Worm (Caenorhabditis elegans) whole organism, L2 larva: ENCODE results near the gene K06A9.1.

ENCODE experiments used
- C34F6.9 ChIP-seq: fragments of 150-350 bp; optimal IDR thresholded peaks from 2 replicates; lab custom pipeline; 2014; ENCODE audit warnings: missing biosample characterization, missing genetic modification characterization
- F13H6.1 ChIP-seq: sonication (generic microtip); optimal IDR thresholded peaks from 2 replicates; lab custom pipeline; 2016; ENCODE audit warnings: missing genetic modification characterization, missing compliant biosample characterization
- R02D3.7 ChIP-seq: fragments of 150-350 bp; optimal IDR thresholded peaks from 2 replicates; lab custom pipeline; 2014; ENCODE audit warnings: missing biosample characterization, missing genetic modification characterization
- Y55F3AM.14 ChIP-seq: fragments of 200-800 bp; sonication (Bioruptor generic); optimal IDR thresholded peaks from 2 replicates; lab custom pipeline; 2018; ENCODE audit warnings: mild to moderate bottlenecking, missing genetic modification characterization, missing compliant biosample characterization
- ZK546.5 ChIP-seq: sonication (generic microtip); optimal IDR thresholded peaks from 2 replicates; lab custom pipeline; 2017; ENCODE audit warnings: missing biosample characterization, missing genetic modification characterization
- aly-2 ChIP-seq: fragments of 150-350 bp; optimal IDR thresholded peaks from 2 replicates; lab custom pipeline; 2014; ENCODE audit warnings: missing biosample characterization, missing genetic modification characterization
- ama-1 ChIP-seq: fragments of 150-350 bp; optimal IDR thresholded peaks from 2 replicates; lab custom pipeline; 2018; ENCODE audit warnings: inconsistent platforms
- blmp-1 ChIP-seq: sonication (generic microtip); optimal IDR thresholded peaks from 2 replicates; lab custom pipeline; 2017; ENCODE audit warnings: missing genetic modification characterization, mild to moderate bottlenecking, missing compliant biosample characterization, antibody characterized with exemption, moderate library complexity; ENCODE audit not compliant: insufficient read depth
- ceh-82 ChIP-seq: fragments of 150-350 bp; optimal IDR thresholded peaks from 2 replicates; lab custom pipeline; 2014; ENCODE audit warnings: missing biosample characterization, missing genetic modification characterization
- crh-2 ChIP-seq: sonication (generic microtip); optimal IDR thresholded peaks from 2 replicates; lab custom pipeline; 2017; ENCODE audit warnings: missing biosample characterization, missing genetic modification characterization
- elt-1 ChIP-seq: fragments of 150-350 bp; optimal IDR thresholded peaks from 2 replicates; lab custom pipeline; 2014; ENCODE audit warnings: missing biosample characterization, missing genetic modification characterization
- elt-3 ChIP-seq: sonication (generic microtip); optimal IDR thresholded peaks from 2 replicates; lab custom pipeline; 2017; ENCODE audit warnings: missing biosample characterization, missing genetic modification characterization
- fos-1 ChIP-seq: fragments of 150-350 bp; optimal IDR thresholded peaks from 2 replicates; lab custom pipeline; 2014; ENCODE audit warnings: missing biosample characterization, missing genetic modification characterization
- gmeb-1 ChIP-seq: fragments of 150-350 bp; optimal IDR thresholded peaks from 2 replicates; lab custom pipeline; 2014; ENCODE audit warnings: missing biosample characterization, missing genetic modification characterization
- lin-11 ChIP-seq: fragments of 150-350 bp; sonication (generic microtip); optimal IDR thresholded peaks from 2 replicates; lab custom pipeline; 2014; ENCODE audit warnings: missing biosample characterization, missing genetic modification characterization, inconsistent platforms, mixed read lengths
- lin-13 ChIP-seq: fragments of 150-350 bp; optimal IDR thresholded peaks from 2 replicates; lab custom pipeline; 2014; ENCODE audit warnings: missing biosample characterization, missing genetic modification reagents, missing genetic modification characterization
- lin-39 ChIP-seq: fragments of 150-350 bp; optimal IDR thresholded peaks from 2 replicates; lab custom pipeline; 2014; ENCODE audit warnings: missing biosample characterization, missing genetic modification reagents, missing genetic modification characterization
- mab-5 ChIP-seq: fragments of 150-350 bp; optimal IDR thresholded peaks from 2 replicates; lab custom pipeline; 2014; ENCODE audit warnings: missing biosample characterization, missing genetic modification characterization
- mdl-1 ChIP-seq, 2 experiments: fragments of 150-350 bp in 1 of 2; sonication (generic microtip) in 1 of 2; optimal IDR thresholded peaks; 2 replicates each; lab custom pipeline; 2017; ENCODE audit warnings: missing biosample characterization in 2 of 2, missing genetic modification characterization in 2 of 2
- nhr-12 ChIP-seq: fragments of 150-350 bp; optimal IDR thresholded peaks from 2 replicates; lab custom pipeline; 2014; ENCODE audit warnings: missing biosample characterization, missing genetic modification characterization
- nhr-129 ChIP-seq: fragments of 150-350 bp; optimal IDR thresholded peaks from 2 replicates; lab custom pipeline; 2014; ENCODE audit warnings: missing biosample characterization, missing genetic modification characterization
- nhr-21 ChIP-seq: fragments of 150-350 bp; optimal IDR thresholded peaks from 2 replicates; lab custom pipeline; 2014; ENCODE audit warnings: missing biosample characterization, missing genetic modification characterization
- nhr-23 ChIP-seq: fragments of 150-350 bp; optimal IDR thresholded peaks from 2 replicates; lab custom pipeline; 2014; ENCODE audit warnings: missing biosample characterization, missing genetic modification reagents, missing genetic modification characterization
- nhr-237 ChIP-seq: fragments of 150-350 bp; optimal IDR thresholded peaks from 2 replicates; lab custom pipeline; 2014; ENCODE audit warnings: missing biosample characterization, missing genetic modification characterization
- nhr-77 ChIP-seq: fragments of 150-350 bp; optimal IDR thresholded peaks from 2 replicates; lab custom pipeline; 2014; ENCODE audit warnings: missing biosample characterization, missing genetic modification characterization
- peb-1 ChIP-seq: fragments of 150-350 bp; optimal IDR thresholded peaks from 2 replicates; lab custom pipeline; 2014; ENCODE audit warnings: missing biosample characterization, missing genetic modification characterization
- sem-4 ChIP-seq: fragments of 150-350 bp; optimal IDR thresholded peaks from 2 replicates; lab custom pipeline; 2014; ENCODE audit warnings: missing biosample characterization, missing genetic modification reagents, missing genetic modification characterization
- sma-3 ChIP-seq: sonication (generic microtip); optimal IDR thresholded peaks from 2 replicates; lab custom pipeline; 2016; ENCODE audit warnings: missing genetic modification reagents, missing genetic modification characterization, missing compliant biosample characterization
- sma-9 ChIP-seq, 2 experiments: fragments of 150-350 bp in 1 of 2; sonication (generic microtip) in 1 of 2; optimal IDR thresholded peaks; 2 replicates each; lab custom pipeline; 2014 to 2016; ENCODE audit warnings: missing genetic modification characterization in 2 of 2, mild to moderate bottlenecking in 1 of 2, missing biosample characterization in 1 of 2, missing compliant biosample characterization in 1 of 2, missing genetic modification reagents in 1 of 2, moderate library complexity in 1 of 2
- snpc-4 ChIP-seq: fragments of 150-350 bp; optimal IDR thresholded peaks from 2 replicates; lab custom pipeline; 2014; ENCODE audit warnings: missing biosample characterization, missing genetic modification characterization
- unc-55 ChIP-seq: fragments of 150-350 bp; sonication (generic microtip); optimal IDR thresholded peaks from 3 replicates; lab custom pipeline; 2014; ENCODE audit warnings: missing biosample characterization, missing genetic modification reagents, missing genetic modification characterization

K06A9.1 gene

DNA sequence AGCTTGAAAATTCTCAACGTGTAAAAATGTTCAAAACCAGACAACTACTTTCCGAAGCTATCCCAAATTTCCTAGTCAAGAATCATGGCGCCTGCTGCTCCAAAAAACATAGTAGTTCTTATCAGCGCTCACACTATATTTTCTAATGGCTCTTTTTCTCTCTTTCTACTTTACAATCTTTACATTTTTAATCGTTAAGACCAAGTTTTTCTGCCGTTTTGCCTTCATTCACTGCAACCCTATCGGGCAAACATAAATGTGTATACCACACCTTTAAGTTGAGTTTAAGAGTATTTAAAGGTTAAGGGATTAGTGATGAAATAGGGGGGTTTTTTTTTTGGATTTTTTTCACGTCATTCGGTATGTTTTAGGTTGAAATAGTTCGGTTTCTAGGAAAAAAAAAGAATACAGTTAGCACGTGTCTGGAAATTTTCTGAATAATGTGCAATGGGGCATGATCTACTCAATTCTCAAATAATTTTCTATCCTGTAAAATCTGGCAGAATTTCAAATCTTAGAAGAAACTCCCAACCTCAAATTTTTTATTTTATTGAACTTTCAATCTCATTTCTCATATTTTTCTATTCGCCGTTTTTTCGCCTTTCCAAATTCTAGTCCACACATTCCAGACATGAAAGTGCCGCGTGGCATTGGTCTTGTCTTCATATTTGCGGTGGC, at the start of gene K06A9.1:
Gene K06A9.1, plus strand, starts transcription at position 628 of the 678 bp plus-strand sequence.
- TF ChIP-seq sma-9 (GFP tag; optimal IDR thresholded peaks at IDR 0.05; lab: Kevin White, UChicago) (peak; percentile 21), sma-9 (tag; optimal IDR thresholded peaks at IDR 0.05; lab: Kevin White, UChicago) (no peak), lin-13 (GFP tag; lab: Kevin White, UChicago) (no peak), fos-1 (tag; lab: Kevin White, UChicago) (peak; percentile 55)
- TF ChIP-seq, all 48 proteins: peak for 2

DNA sequence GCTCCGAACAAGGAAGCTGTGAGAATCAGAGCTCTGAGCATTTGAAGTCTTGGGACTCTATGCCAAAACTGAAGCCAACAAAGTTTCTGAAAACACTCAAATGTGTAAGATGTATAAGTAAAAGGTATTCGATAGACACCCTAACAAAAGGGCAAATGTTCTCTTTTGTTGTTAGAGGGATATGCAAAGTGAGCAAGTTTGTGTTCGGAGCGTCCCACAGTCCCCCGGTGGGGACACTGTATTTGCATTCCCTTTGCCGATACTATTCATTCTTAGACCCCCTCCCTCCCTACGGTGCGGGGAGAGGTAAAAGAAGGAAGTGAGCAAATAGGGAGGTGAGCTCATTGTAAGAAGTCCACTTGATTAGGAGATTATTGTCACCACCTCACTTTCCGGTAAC, 49.7 kb upstream of the K06A9.1 start, which contains the start of gene F09E10.6:
Gene F09E10.6, minus strand, starts transcription at position 101 of the 400 bp plus-strand sequence.
- TF ChIP-seq mdl-1 (tag; optimal IDR thresholded peaks at IDR 0.05; lab: Kevin White, UChicago) (no peak), Y55F3AM.14 (GFP tag; lab: Kevin White, UChicago) (no peak), crh-2 (tag; lab: Kevin White, UChicago) (no peak), sem-4 (tag; lab: Kevin White, UChicago) (no peak), unc-55 (GFP tag; lab: Kevin White, UChicago) (no peak), ZK546.5 (no peak), peb-1 (no peak), nhr-12 (no peak), lin-11 (tag; lab: Kevin White, UChicago) (no peak), C34F6.9 (tag; lab: Kevin White, UChicago) (no peak), fos-1 (tag; lab: Kevin White, UChicago) (no peak), lin-39 (tag; lab: Kevin White, UChicago) (no peak), elt-1 (tag; lab: Kevin White, UChicago) (no peak), mab-5 (tag; lab: Kevin White, UChicago) (no peak), ama-1 (lab: Kevin White, UChicago) (no peak)
- TF ChIP-seq, all 48 proteins: peak for 0

DNA sequence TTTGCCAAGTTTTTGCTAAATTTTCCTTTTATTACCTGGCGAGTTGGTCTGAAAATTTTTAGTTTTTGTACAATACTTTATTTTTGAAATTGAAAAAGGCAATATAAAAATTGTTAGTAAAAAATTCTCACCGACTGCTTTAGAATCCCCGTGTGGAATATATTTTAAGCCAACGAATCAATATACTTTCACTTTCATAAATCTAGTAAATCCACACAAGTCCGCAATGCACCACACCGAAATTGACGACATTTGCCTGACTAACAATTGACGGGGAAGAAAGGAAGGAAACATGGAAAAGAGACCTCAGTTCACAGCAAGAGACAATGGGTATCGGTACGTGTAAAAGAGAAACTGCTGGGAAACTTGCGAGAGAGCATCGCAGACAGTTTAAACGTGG, 47.8 kb upstream of the K06A9.1 start:
- TF ChIP-seq nhr-129 (peak; percentile 45), nhr-21 (tag; lab: Kevin White, UChicago) (no peak)

DNA sequence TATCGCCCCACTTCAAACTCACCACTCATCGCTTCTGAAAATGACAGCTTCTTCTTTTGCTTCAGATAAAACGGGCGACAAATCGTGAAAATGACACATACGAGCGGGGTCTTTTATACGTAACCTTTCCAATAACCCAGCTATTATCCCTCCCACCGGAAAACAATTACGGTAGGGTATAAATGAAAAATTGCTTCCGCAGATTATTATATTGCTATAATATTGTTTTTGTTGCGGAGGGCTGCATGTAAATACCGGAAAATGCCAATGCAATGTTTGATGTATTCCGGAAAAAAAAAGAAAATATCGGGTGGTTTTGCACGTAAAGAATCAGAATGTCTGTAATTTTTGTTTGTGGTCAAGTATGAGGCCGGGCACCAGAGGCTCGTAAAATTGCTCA, 45.6 kb upstream of the K06A9.1 start, which contains the start of gene F09E10.7:
Gene F09E10.7, minus strand, starts transcription at position 101 of the 400 bp plus-strand sequence.
- TF ChIP-seq ZK546.5 (no peak), unc-55 (GFP tag; lab: Kevin White, UChicago) (no peak), mdl-1 (tag; optimal IDR thresholded peaks at IDR 0.05; lab: Kevin White, UChicago) (no peak), elt-3 (tag; lab: Kevin White, UChicago) (no peak), nhr-129 (no peak), snpc-4 (tag; lab: Kevin White, UChicago) (no peak), sma-9 (GFP tag; optimal IDR thresholded peaks at IDR 0.05; lab: Kevin White, UChicago) (no peak), sma-9 (tag; optimal IDR thresholded peaks at IDR 0.05; lab: Kevin White, UChicago) (no peak), F13H6.1 (tag; lab: Kevin White, UChicago) (no peak), gmeb-1 (tag; lab: Kevin White, UChicago) (no peak), lin-39 (tag; lab: Kevin White, UChicago) (no peak)

DNA sequence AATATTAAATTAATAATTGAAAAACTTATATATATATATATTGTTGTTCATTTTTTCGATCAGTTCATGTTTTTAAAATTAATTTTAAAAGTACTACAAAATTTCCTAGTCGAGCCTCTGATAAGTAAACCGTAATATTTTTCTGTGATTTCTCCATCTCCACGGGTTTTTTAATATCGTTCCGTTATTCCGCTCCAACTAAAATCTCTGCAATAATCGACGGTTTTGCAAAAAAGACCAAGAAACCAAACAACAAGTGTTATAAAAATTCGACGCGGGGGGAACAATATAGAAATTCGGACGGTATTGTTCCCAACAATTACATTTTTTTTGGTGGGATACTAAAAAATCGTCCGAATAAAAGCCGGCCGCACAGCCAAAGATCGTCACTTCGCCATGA, 44.8 kb upstream of the K06A9.1 start, which contains the start of gene F09E10.1:
Gene F09E10.1, plus strand, starts transcription at position 301 of the 400 bp plus-strand sequence.
- TF ChIP-seq R02D3.7 (tag; lab: Kevin White, UChicago) (no peak), blmp-1 (tag; lab: Kevin White, UChicago) (no peak), aly-2 (tag; lab: Kevin White, UChicago) (no peak), ceh-82 (tag; lab: Kevin White, UChicago) (no peak), mab-5 (tag; lab: Kevin White, UChicago) (no peak), elt-1 (tag; lab: Kevin White, UChicago) (no peak), ama-1 (lab: Kevin White, UChicago) (no peak), nhr-77 (tag; lab: Kevin White, UChicago) (no peak)
- TF ChIP-seq, all 48 proteins: peak for 0

DNA sequence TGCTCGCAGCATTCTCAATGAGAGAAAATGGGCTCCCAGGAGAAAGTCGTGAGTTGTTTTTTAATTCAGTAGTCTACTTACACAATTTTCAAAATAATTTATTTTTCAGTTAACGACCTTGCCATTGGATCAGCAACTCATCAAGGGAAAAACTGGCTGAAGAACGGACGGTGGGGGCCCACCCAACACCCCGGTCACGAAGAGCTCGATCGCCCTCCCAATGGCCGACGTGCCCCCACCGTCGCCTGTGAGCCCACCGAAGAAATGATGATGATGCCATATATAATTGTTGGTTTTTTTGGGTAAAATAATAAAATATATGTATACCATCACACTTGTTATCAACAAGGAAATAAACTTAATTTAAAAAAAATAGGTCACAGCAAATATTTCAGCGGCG, 44.4 kb upstream of the K06A9.1 start:
- no peak for TF ChIP-seq blmp-1 (tag; lab: Kevin White, UChicago)
- no peak for TF ChIP-seq sma-9 (GFP tag; optimal IDR thresholded peaks at IDR 0.05; lab: Kevin White, UChicago)
- no peak for TF ChIP-seq sma-9 (tag; optimal IDR thresholded peaks at IDR 0.05; lab: Kevin White, UChicago)
- no peak for TF ChIP-seq nhr-237 (tag; lab: Kevin White, UChicago)
- TF ChIP-seq nhr-23 (tag; lab: Kevin White, UChicago): no peak
- TF ChIP-seq gmeb-1 (tag; lab: Kevin White, UChicago): no peak
- TF ChIP-seq sma-3: no peak
- no peak for TF ChIP-seq ama-1 (lab: Kevin White, UChicago)
